Fruit fly (Drosophila melanogaster) whole organism, prepupa: Measurements from ENCODE around the gene CG5541.

Source experiments
- Blimp-1 ChIP-seq: fragments of 200-800 bp; sonication (Bioruptor generic); optimal IDR thresholded peaks from 3 replicates; lab custom pipeline; 2017; ENCODE audit warnings: missing biosample characterization, missing genetic modification characterization, mild to moderate bottlenecking, moderate library complexity, missing genetic modification reagents
- CG10631 ChIP-seq: fragments of 200-800 bp; sonication (Bioruptor generic); optimal IDR thresholded peaks from 2 replicates; lab custom pipeline; 2016; ENCODE audit warnings: missing biosample characterization, missing genetic modification characterization
- CG10669 ChIP-seq: fragments of 200-800 bp; sonication (Bioruptor generic); optimal IDR thresholded peaks from 3 replicates; lab custom pipeline; 2018; ENCODE audit warnings: missing biosample characterization, mild to moderate bottlenecking, missing genetic modification characterization, moderate library complexity
- CG11294 ChIP-seq: fragments of 200-800 bp; sonication (Bioruptor generic); IDR thresholded peaks from 2 replicates; pipeline ENCODE4 v1.3.6; 2022; ENCODE audit warnings: missing biosample characterization, missing genetic modification characterization
- CG11762 ChIP-seq: fragments of 200-800 bp; sonication (Bioruptor generic); optimal IDR thresholded peaks from 3 replicates; lab custom pipeline; 2016; ENCODE audit warnings: missing biosample characterization, missing genetic modification characterization; ENCODE audit not compliant: insufficient read depth
- CG15336 ChIP-seq: fragments of 200-800 bp; sonication (Bioruptor generic); IDR thresholded peaks from 2 replicates; pipeline ENCODE4 v1.3.6; 2022; ENCODE audit warnings: missing biosample characterization, missing genetic modification characterization
- CG1621 ChIP-seq: fragments of 200-800 bp; sonication (Bioruptor generic); optimal IDR thresholded peaks from 3 replicates; lab custom pipeline; 2018; ENCODE audit warnings: missing biosample characterization, mild to moderate bottlenecking, missing genetic modification characterization
- CG16779 ChIP-seq: fragments of 200-800 bp; sonication (Bioruptor generic); optimal IDR thresholded peaks from 3 replicates; lab custom pipeline; 2017; ENCODE audit warnings: missing biosample characterization, mild to moderate bottlenecking, missing genetic modification characterization
- CG3032 ChIP-seq: fragments of 200-800 bp; optimal IDR thresholded peaks from 2 replicates; lab custom pipeline; 2019; ENCODE audit warnings: missing biosample characterization, mild to moderate bottlenecking, missing genetic modification characterization, moderate library complexity
- CG31627 ChIP-seq: fragments of 200-800 bp; sonication (Bioruptor generic); optimal IDR thresholded peaks from 3 replicates; lab custom pipeline; 2016; ENCODE audit warnings: missing biosample characterization, missing genetic modification characterization
- CG32006 ChIP-seq: fragments of 200-800 bp; sonication (Bioruptor generic); optimal IDR thresholded peaks from 3 replicates; lab custom pipeline; 2017; ENCODE audit warnings: missing biosample characterization, mild to moderate bottlenecking, missing genetic modification characterization
- CG34406 ChIP-seq: fragments of 200-800 bp; sonication (Bioruptor generic); optimal IDR thresholded peaks from 3 replicates; lab custom pipeline; 2016; ENCODE audit warnings: missing biosample characterization, missing genetic modification characterization
- CG6163 ChIP-seq: fragments of 200-800 bp; sonication (Bioruptor generic); IDR thresholded peaks from 3 replicates; pipeline ENCODE4 v1.3.6; 2022; ENCODE audit warnings: missing biosample characterization, missing genetic modification characterization
- CG6792 ChIP-seq: fragments of 200-800 bp; sonication (Bioruptor generic); optimal IDR thresholded peaks from 3 replicates; lab custom pipeline; 2016; ENCODE audit warnings: missing biosample characterization, missing genetic modification characterization
- CG6808 ChIP-seq: fragments of 200-800 bp; sonication (Bioruptor generic); optimal IDR thresholded peaks from 3 replicates; lab custom pipeline; 2017; ENCODE audit warnings: missing biosample characterization, missing genetic modification characterization, mild to moderate bottlenecking, moderate library complexity, missing genetic modification reagents
- CG6854 ChIP-seq: fragments of 200-800 bp; sonication (Bioruptor generic); optimal IDR thresholded peaks from 2 replicates; lab custom pipeline; 2017; ENCODE audit warnings: missing biosample characterization, mild to moderate bottlenecking, missing genetic modification characterization
- CG7368 ChIP-seq: fragments of 200-800 bp; sonication (Bioruptor generic); optimal IDR thresholded peaks from 3 replicates; lab custom pipeline; 2016; ENCODE audit warnings: missing biosample characterization, missing genetic modification characterization
- CG8119 ChIP-seq: fragments of 200-800 bp; sonication (Bioruptor generic); IDR thresholded peaks from 3 replicates; pipeline ENCODE4 v1.3.6; 2022; ENCODE audit warnings: missing biosample characterization, missing genetic modification characterization
- CG8319 ChIP-seq: fragments of 200-800 bp; sonication (Bioruptor generic); optimal IDR thresholded peaks from 3 replicates; lab custom pipeline; 2016; ENCODE audit warnings: missing biosample characterization, missing genetic modification characterization
- CG9139 ChIP-seq: fragments of 200-800 bp; sonication (Bioruptor generic); optimal IDR thresholded peaks from 3 replicates; lab custom pipeline; 2017; ENCODE audit warnings: missing biosample characterization, mild to moderate bottlenecking, missing genetic modification characterization
- Eip75B ChIP-seq: fragments of 200-800 bp; sonication (Bioruptor generic); optimal IDR thresholded peaks from 3 replicates; lab custom pipeline; 2016; ENCODE audit warnings: missing biosample characterization, missing genetic modification characterization
- Eip78C ChIP-seq: fragments of 200-800 bp; sonication (Bioruptor generic); peaks from one replicate; lab custom pipeline; 2016; ENCODE audit warnings: missing biosample characterization, missing genetic modification characterization
- Eip93F ChIP-seq: fragments of 200-800 bp; sonication (Bioruptor generic); optimal IDR thresholded peaks from 2 replicates; lab custom pipeline; 2016; ENCODE audit warnings: missing biosample characterization, mild to moderate bottlenecking, missing genetic modification characterization
- Ets21C ChIP-seq: fragments of 200-800 bp; sonication (Bioruptor generic); optimal IDR thresholded peaks from 3 replicates; lab custom pipeline; 2016; ENCODE audit warnings: missing biosample characterization, missing genetic modification characterization
- Gug ChIP-seq: fragments of 200-800 bp; sonication (Bioruptor generic); IDR thresholded peaks from 2 replicates; pipeline ENCODE4 v1.3.6; 2022; ENCODE audit warnings: missing biosample characterization, missing genetic modification characterization
- Hr38 ChIP-seq: sonication (Bioruptor generic); optimal IDR thresholded peaks from 2 replicates; lab custom pipeline; 2016; ENCODE audit warnings: missing biosample characterization, missing genetic modification characterization
- Hr4 ChIP-seq: fragments of 200-800 bp; sonication (Bioruptor generic); optimal IDR thresholded peaks from 3 replicates; lab custom pipeline; 2016; ENCODE audit warnings: missing biosample characterization, missing genetic modification characterization
- Met ChIP-seq: fragments of 200-800 bp; sonication (Bioruptor generic); optimal IDR thresholded peaks from 3 replicates; lab custom pipeline; 2016; ENCODE audit warnings: missing biosample characterization, missing genetic modification characterization
- Smox ChIP-seq: fragments of 200-800 bp; sonication (Bioruptor generic); optimal IDR thresholded peaks from 3 replicates; lab custom pipeline; 2016; ENCODE audit warnings: missing biosample characterization, missing genetic modification characterization
- Sox102F ChIP-seq: fragments of 200-800 bp; sonication (Bioruptor generic); optimal IDR thresholded peaks from 2 replicates; lab custom pipeline; 2016; ENCODE audit warnings: missing biosample characterization, mild to moderate bottlenecking, missing genetic modification characterization
- Sox14 ChIP-seq: fragments of 200-800 bp; sonication (Bioruptor generic); optimal IDR thresholded peaks from 3 replicates; lab custom pipeline; 2016; ENCODE audit warnings: missing biosample characterization, missing genetic modification characterization
- achi ChIP-seq: fragments of 200-800 bp; sonication (Bioruptor generic); optimal IDR thresholded peaks from 3 replicates; lab custom pipeline; 2016; ENCODE audit warnings: missing biosample characterization, missing genetic modification characterization
- acj6 ChIP-seq: fragments of 200-800 bp; sonication (Bioruptor generic); optimal IDR thresholded peaks from 3 replicates; lab custom pipeline; 2016; ENCODE audit warnings: missing biosample characterization, missing genetic modification characterization
- dac ChIP-seq: fragments of 200-800 bp; sonication (Bioruptor generic); optimal IDR thresholded peaks from 2 replicates; lab custom pipeline; 2017; ENCODE audit warnings: missing biosample characterization, mild to moderate bottlenecking, missing genetic modification characterization
- dsx ChIP-seq: fragments of 200-800 bp; optimal IDR thresholded peaks from 3 replicates; lab custom pipeline; 2019; ENCODE audit warnings: missing biosample characterization, mild to moderate bottlenecking, missing genetic modification characterization, moderate library complexity; ENCODE audit not compliant: poor library complexity, severe bottlenecking
- eg ChIP-seq: fragments of 200-800 bp; sonication (Bioruptor generic); IDR thresholded peaks from 3 replicates; pipeline ENCODE4 v1.3.6; 2022; ENCODE audit warnings: missing biosample characterization, missing genetic modification characterization
- esn ChIP-seq: fragments of 200-800 bp; sonication (Bioruptor generic); optimal IDR thresholded peaks from 2 replicates; lab custom pipeline; 2016; ENCODE audit warnings: missing biosample characterization, mild to moderate bottlenecking, missing genetic modification characterization, moderate library complexity
- fd59A ChIP-seq: fragments of 200-800 bp; sonication (Bioruptor generic); optimal IDR thresholded peaks from 2 replicates; lab custom pipeline; 2017; ENCODE audit warnings: missing biosample characterization, mild to moderate bottlenecking, missing genetic modification characterization, missing genetic modification reagents
- fd85E ChIP-seq: fragments of 200-800 bp; sonication (Bioruptor generic); optimal IDR thresholded peaks from 3 replicates; lab custom pipeline; 2016; ENCODE audit warnings: missing biosample characterization, missing genetic modification characterization
- fkh ChIP-seq: fragments of 200-800 bp; sonication (Bioruptor generic); optimal IDR thresholded peaks from 3 replicates; lab custom pipeline; 2017; ENCODE audit warnings: missing biosample characterization, mild to moderate bottlenecking, missing genetic modification characterization, moderate library complexity
- net ChIP-seq: fragments of 200-800 bp; sonication (Bioruptor generic); optimal IDR thresholded peaks from 3 replicates; lab custom pipeline; 2016; ENCODE audit warnings: missing biosample characterization, missing genetic modification characterization
- salr ChIP-seq, 2 experiments: fragments of 200-800 bp; sonication (Bioruptor generic); optimal IDR thresholded peaks; 3 replicates each; lab custom pipeline; 2016 to 2018; ENCODE audit warnings: missing biosample characterization in 2 of 2, missing genetic modification characterization in 2 of 2, mild to moderate bottlenecking in 1 of 2
- ss ChIP-seq, 2 experiments: fragments of 200-800 bp; sonication (Bioruptor generic); optimal IDR thresholded peaks; 2 replicates in 1 of 2; 3 replicates in 1 of 2; lab custom pipeline; 2017 to 2018; ENCODE audit warnings: mild to moderate bottlenecking in 2 of 2, missing biosample characterization in 2 of 2, missing genetic modification characterization in 2 of 2, moderate library complexity in 1 of 2
- svp ChIP-seq: fragments of 200-800 bp; sonication (Bioruptor generic); peaks from one replicate; lab custom pipeline; 2016; ENCODE audit warnings: missing biosample characterization, missing genetic modification characterization
- topi ChIP-seq: fragments of 200-800 bp; sonication (Bioruptor generic); optimal IDR thresholded peaks from 3 replicates; lab custom pipeline; 2016; ENCODE audit warnings: missing biosample characterization, missing genetic modification characterization
- vri ChIP-seq: fragments of 200-800 bp; sonication (Bioruptor generic); optimal IDR thresholded peaks from 3 replicates; lab custom pipeline; 2016; ENCODE audit warnings: missing biosample characterization, mild to moderate bottlenecking, missing genetic modification characterization

CG5541 gene

dm6 chrX:15043013-15043699 is 767 bp upstream of the CG5541 start (continued):
- peak; percentile 80 for TF ChIP-seq Eip75B
- peak; percentile 94 for TF ChIP-seq Eip78C (GFP tag; lab: Kevin White, UChicago)
- peak; percentile 70 for TF ChIP-seq CG7368 (GFP tag; lab: Kevin White, UChicago)
- peak; percentile 85 for TF ChIP-seq Hr4 (GFP tag; lab: Kevin White, UChicago)
- TF ChIP-seq Sox102F: peak; percentile 80
- TF ChIP-seq CG8119: peak; percentile 89
- peak; percentile 67 for TF ChIP-seq Ets21C (GFP tag; lab: Kevin White, UChicago)
- TF ChIP-seq Eip93F (GFP tag; lab: Kevin White, UChicago): peak; percentile 68
- peak; percentile 64 for TF ChIP-seq vri (GFP tag; lab: Kevin White, UChicago)
- TF ChIP-seq CG10669 (GFP tag; lab: Kevin White, UChicago): peak; percentile 67
- peak; percentile 82 for TF ChIP-seq CG6792 (GFP tag; lab: Kevin White, UChicago)
- TF ChIP-seq CG6854 (GFP tag; lab: Kevin White, UChicago): no peak
- peak; percentile 73 for TF ChIP-seq CG10631 (GFP tag; lab: Kevin White, UChicago)
- TF ChIP-seq CG11762 (GFP tag; lab: Kevin White, UChicago): peak; percentile 35
- peak; percentile 12 for TF ChIP-seq CG8319 (GFP tag; lab: Kevin White, UChicago)
- TF ChIP-seq CG6808 (GFP tag; lab: Kevin White, UChicago): no peak

- TF ChIP-seq CG16779 (no peak), Ets21C (GFP tag; lab: Kevin White, UChicago) (no peak), Gug (GFP tag; lab: Robert Waterston, UW) (no peak), CG6163 (no peak), dac (GFP tag; lab: Kevin White, UChicago) (no peak), Met (GFP tag; lab: Kevin White, UChicago) (no peak), vri (GFP tag; lab: Kevin White, UChicago) (peak; percentile 60), Hr38 (GFP tag; lab: Kevin White, UChicago) (no peak), CG6792 (GFP tag; lab: Kevin White, UChicago) (no peak), CG6808 (GFP tag; lab: Kevin White, UChicago) (no peak), CG15336 (no peak), topi (no peak), fd85E (GFP tag; lab: Kevin White, UChicago) (no peak), ss (GFP tag; optimal IDR thresholded peaks at IDR 0.05; lab: Kevin White, UChicago) (no peak), CG32006 (GFP tag; lab: Kevin White, UChicago) (no peak), CG10669 (GFP tag; lab: Kevin White, UChicago) (no peak), dsx (GFP tag; lab: Kevin White, UChicago) (no peak), CG1621 (no peak), Eip75B (no peak), achi (GFP tag; lab: Kevin White, UChicago) (no peak), CG11762 (GFP tag; lab: Kevin White, UChicago) (no peak), CG31627 (GFP tag; lab: Kevin White, UChicago) (no peak), CG6854 (GFP tag; lab: Kevin White, UChicago) (peak; percentile 12), salr (GFP tag; optimal IDR thresholded peaks at IDR 0.05; lab: Kevin White, UChicago) (no peak), fkh (GFP tag; lab: Kevin White, UChicago) (peak; percentile 11), CG34406 (GFP tag; lab: Kevin White, UChicago) (no peak), CG9139 (GFP tag; lab: Kevin White, UChicago) (no peak), CG11294 (GFP tag; lab: Robert Waterston, UW) (no peak), Smox (GFP tag; lab: Kevin White, UChicago) (no peak), CG3032 (tag; lab: Kevin White, UChicago) (no peak), Eip78C (GFP tag; lab: Kevin White, UChicago) (peak; percentile 13), eg (GFP tag; lab: Robert Waterston, UW) (no peak), net (GFP tag; lab: Kevin White, UChicago) (no peak), Blimp-1 (GFP tag; lab: Kevin White, UChicago) (no peak), fd59A (GFP tag; lab: Kevin White, UChicago) (no peak), esn (GFP tag; lab: Kevin White, UChicago) (no peak), Eip93F (GFP tag; lab: Kevin White, UChicago) (peak; percentile 6), svp (GFP tag; lab: Kevin White, UChicago) (no peak), CG7368 (GFP tag; lab: Kevin White, UChicago) (no peak), Sox14 (GFP tag; lab: Kevin White, UChicago) (no peak), acj6 (no peak)
Observed at dm6 chrX:15045608-15046007, 1.7 kb downstream of the CG5541 start.
